Comparison of ENCODE assay signal across 5 worm cellular contexts in the genomic region with DNA sequence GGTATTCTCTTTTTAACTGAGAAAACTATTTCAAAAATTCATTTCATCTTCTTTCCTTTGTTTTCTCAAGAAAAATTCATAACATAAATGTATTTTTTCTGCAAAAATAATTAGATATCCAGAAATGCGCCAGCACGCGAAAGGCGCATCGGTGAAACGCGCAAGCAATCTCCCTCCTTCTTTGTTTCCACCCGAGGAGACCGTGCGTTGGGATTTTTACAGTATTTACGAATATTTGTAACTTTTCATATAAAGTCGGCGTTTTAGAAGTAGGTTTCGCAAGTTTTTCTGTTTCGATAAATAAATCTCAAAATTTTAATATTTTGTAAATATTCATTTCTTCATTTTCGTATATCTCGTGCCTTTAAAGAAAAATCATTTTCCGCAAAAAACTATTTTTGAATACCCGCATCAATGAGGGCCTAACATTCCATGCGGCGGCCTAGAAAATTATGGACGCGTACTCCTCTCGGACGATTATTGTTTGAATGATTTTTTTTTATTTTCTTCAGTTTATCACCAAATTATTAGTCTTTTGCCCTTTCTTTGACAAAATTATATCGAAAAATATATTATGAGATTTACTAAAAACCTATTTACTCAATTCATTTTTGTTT.
A peak's percentile ranks its signal among the peaks of the same experiment; 100 is the strongest.
TF ChIP-seq lines count a peak whose summit lies in the region.

ssup-72 (plus strand) TSS at position 181 of the 617 bp plus-strand sequence.

TF ChIP-seq in whole organism, L1 larva, 84 proteins besides CTCF, POLR2A, EP300 and RAD21 (continues in another document):
- TF ChIP-seq sox-4 (tag; optimal IDR thresholded peaks at IDR 0.05; lab: Kevin White, UChicago) (peak; percentile 83), pag-3 (tag; optimal IDR thresholded peaks at IDR 0.05; lab: Kevin White, UChicago; ENCODE audit: borderline replicate concordance, insufficient read depth) (no peak), ceh-63 (GFP tag; optimal IDR thresholded peaks at IDR 0.05; lab: Kevin White, UChicago) (no peak), nhr-77 (tag; optimal IDR thresholded peaks at IDR 0.05; lab: Kevin White, UChicago) (peak; percentile 15), lin-35 (GFP tag; optimal IDR thresholded peaks at IDR 0.05; lab: Kevin White, UChicago) (peak; percentile 84 to 91), mef-2 (tag; optimal IDR thresholded peaks at IDR 0.05; lab: Kevin White, UChicago) (no peak), sup-37 (GFP tag; optimal IDR thresholded peaks at IDR 0.05; lab: Kevin White, UChicago) (peak; percentile 45), ets-5 (GFP tag; IDR thresholded peaks at IDR 0.05; lab: Robert Waterston, UW) (no peak), nhr-237 (tag; optimal IDR thresholded peaks at IDR 0.05; lab: Kevin White, UChicago) (no peak), F16B12.6 (tag; optimal IDR thresholded peaks at IDR 0.05; lab: Kevin White, UChicago) (no peak), fkh-4 (tag; optimal IDR thresholded peaks at IDR 0.05; lab: Kevin White, UChicago; ENCODE audit: borderline replicate concordance) (peak; percentile 86), unc-130 (tag; optimal IDR thresholded peaks at IDR 0.05; lab: Kevin White, UChicago) (peak; percentile 76), C16A3.4 (tag; optimal IDR thresholded peaks at IDR 0.05; lab: Kevin White, UChicago) (peak; percentile 62), ceh-8 (GFP tag; optimal IDR thresholded peaks at IDR 0.05; lab: Kevin White, UChicago) (no peak), elt-2 (tag; optimal IDR thresholded peaks at IDR 0.05; lab: Kevin White, UChicago) (peak; percentile 35), zag-1 (tag; optimal IDR thresholded peaks at IDR 0.05; lab: Kevin White, UChicago) (no peak)

TF ChIP-seq in whole organism, L3 larva, 47 proteins besides CTCF, POLR2A, EP300 and RAD21:
- TF ChIP-seq lin-15B (tag; optimal IDR thresholded peaks at IDR 0.05; lab: Kevin White, UChicago) (peak; percentile 71), unc-39 (tag; optimal IDR thresholded peaks at IDR 0.05; lab: Kevin White, UChicago) (no peak), nhr-67 (tag; optimal IDR thresholded peaks at IDR 0.05; lab: Kevin White, UChicago) (no peak), nhr-43 (tag; optimal IDR thresholded peaks at IDR 0.05; lab: Kevin White, UChicago; ENCODE audit: poor library complexity, severe bottlenecking) (peak; percentile 90), tbx-2 (tag; optimal IDR thresholded peaks at IDR 0.05; lab: Kevin White, UChicago) (peak; percentile 23), lsy-12 (tag; optimal IDR thresholded peaks at IDR 0.05; lab: Kevin White, UChicago) (peak; percentile 30), snpc-4 (tag; optimal IDR thresholded peaks at IDR 0.05; lab: Kevin White, UChicago) (peak; percentile 63), nhr-11 (tag; optimal IDR thresholded peaks at IDR 0.05; lab: Kevin White, UChicago) (no peak), nhr-25 (tag; optimal IDR thresholded peaks at IDR 0.05; lab: Kevin White, UChicago) (peak; percentile 7), ceh-82 (tag; optimal IDR thresholded peaks at IDR 0.05; lab: Kevin White, UChicago) (no peak), egl-5 (tag; optimal IDR thresholded peaks at IDR 0.05; lab: Kevin White, UChicago) (peak; percentile 1), nhr-23 (tag; optimal IDR thresholded peaks at IDR 0.05; lab: Kevin White, UChicago) (peak; percentile 65), nfya-1 (tag; optimal IDR thresholded peaks at IDR 0.05; lab: Kevin White, UChicago; ENCODE audit: insufficient read depth) (peak; percentile 68), fkh-2 (tag; optimal IDR thresholded peaks at IDR 0.05; lab: Kevin White, UChicago) (no peak), elt-2 (tag; optimal IDR thresholded peaks at IDR 0.05; lab: Kevin White, UChicago) (peak; percentile 15), pha-4 (tag; optimal IDR thresholded peaks at IDR 0.05; lab: Kevin White, UChicago) (peak; percentile 72)

TF ChIP-seq in whole organism, early embryonic, 17 proteins besides CTCF, POLR2A, EP300 and RAD21:
- TF ChIP-seq ama-1 (optimal IDR thresholded peaks at IDR 0.05; lab: Kevin White, UChicago) = no peak
- TF ChIP-seq scrt-1 (GFP tag; IDR thresholded peaks at IDR 0.05; lab: Robert Waterston, UW) = no peak
- TF ChIP-seq F13C5.2 (tag; optimal IDR thresholded peaks at IDR 0.05; lab: Kevin White, UChicago) = no peak
- TF ChIP-seq aly-1 (tag; optimal IDR thresholded peaks at IDR 0.05; lab: Kevin White, UChicago) = no peak
- TF ChIP-seq tbx-37 (GFP tag; conservative IDR thresholded peaks at IDR 0.05; lab: Robert Waterston, UW) = peak; percentile 75
- no peak for TF ChIP-seq B0310.2 (tag; optimal IDR thresholded peaks at IDR 0.05; lab: Kevin White, UChicago)
- peak; percentile 35 for TF ChIP-seq hmg-4 (GFP tag; optimal IDR thresholded peaks at IDR 0.05; lab: Kevin White, UChicago)
- TF ChIP-seq tbx-11 (GFP tag; IDR thresholded peaks at IDR 0.05; lab: Robert Waterston, UW) = no peak
- TF ChIP-seq pes-1 (GFP tag; IDR thresholded peaks at IDR 0.05; lab: Robert Waterston, UW) = no peak
- no peak for TF ChIP-seq ceh-13 (GFP tag; optimal IDR thresholded peaks at IDR 0.05; lab: Kevin White, UChicago)
- no peak for TF ChIP-seq flt-1 (GFP tag; IDR thresholded peaks at IDR 0.05; lab: Robert Waterston, UW)

TF ChIP-seq in whole organism, midembryonic, 9 proteins besides CTCF, POLR2A, EP300 and RAD21:
- TF ChIP-seq ref-1 (GFP tag; conservative IDR thresholded peaks at IDR 0.05; lab: Robert Waterston, UW) (no peak), flt-1 (GFP tag; IDR thresholded peaks at IDR 0.05; lab: Robert Waterston, UW) (no peak), ztf-23 (GFP tag; IDR thresholded peaks at IDR 0.05; lab: Robert Waterston, UW) (peak; percentile 67), ztf-29 (GFP tag; IDR thresholded peaks at IDR 0.05; lab: Robert Waterston, UW) (no peak), cog-1 (tag; optimal IDR thresholded peaks at IDR 0.05; lab: Kevin White, UChicago) (no peak), T22C8.4 (GFP tag; IDR thresholded peaks at IDR 0.05; lab: Robert Waterston, UW) (no peak), klf-2 (GFP tag; conservative IDR thresholded peaks at IDR 0.05; lab: Robert Waterston, UW) (no peak), tab-1 (GFP tag; IDR thresholded peaks at IDR 0.05; lab: Robert Waterston, UW) (no peak), med-1 (GFP tag; optimal IDR thresholded peaks at IDR 0.05; lab: Kevin White, UChicago; ENCODE audit: insufficient read depth) (peak; percentile 6)

TF ChIP-seq in whole organism, young adult, 124 proteins besides CTCF, POLR2A, EP300 and RAD21 (continues in another document):
- TF ChIP-seq F33H1.4 (GFP tag; IDR thresholded peaks at IDR 0.05; lab: Robert Waterston, UW) (no peak; the same call in 1 of the 2 replicates), lin-54 (GFP tag; optimal IDR thresholded peaks at IDR 0.05; lab: Kevin White, UChicago) (peak; percentile 78), madf-3 (GFP tag; IDR thresholded peaks at IDR 0.05; lab: Robert Waterston, UW) (0 out of 2 replicates have a peak, but pooled peaks have one; percentile 31), F57A8.1 (GFP tag; optimal IDR thresholded peaks at IDR 0.05; lab: Kevin White, UChicago) (no peak), attf-5 (GFP tag; optimal IDR thresholded peaks at IDR 0.05; lab: Kevin White, UChicago) (peak; percentile 59), chd-7 (tag; optimal IDR thresholded peaks at IDR 0.05; lab: Kevin White, UChicago) (no peak), ets-4 (GFP tag; optimal IDR thresholded peaks at IDR 0.05; lab: Kevin White, UChicago) (no peak), athp-1 (tag; optimal IDR thresholded peaks at IDR 0.05; lab: Kevin White, UChicago) (peak; percentile 22), rcor-1 (GFP tag; IDR thresholded peaks at IDR 0.05; lab: Robert Waterston, UW) (no peak), dox-1 (GFP tag; IDR thresholded peaks at IDR 0.05; lab: Robert Waterston, UW) (peak; percentile 81), ztf-28 (GFP tag; IDR thresholded peaks at IDR 0.05; lab: Robert Waterston, UW) (no peak), tlf-1 (GFP tag; optimal IDR thresholded peaks at IDR 0.05; lab: Kevin White, UChicago) (peak; percentile 8), ZK185.1 (tag; optimal IDR thresholded peaks at IDR 0.05; lab: Kevin White, UChicago; ENCODE audit: poor library complexity, severe bottlenecking) (peak; percentile 72), nfyb-1 (GFP tag; IDR thresholded peaks at IDR 0.05; lab: Robert Waterston, UW) (peak; percentile 35; the same call in 1 of the 2 replicates), hmg-1.2 (GFP tag; IDR thresholded peaks at IDR 0.05; lab: Robert Waterston, UW) (peak; percentile 24; the same call in 1 of the 2 replicates), efl-1 (GFP tag; optimal IDR thresholded peaks at IDR 0.05; lab: Kevin White, UChicago) (peak; percentile 48), ceh-100 (GFP tag; IDR thresholded peaks at IDR 0.05; lab: Robert Waterston, UW) (0 out of 2 replicates have a peak, but pooled peaks have one; percentile 16), pbrm-1 (GFP tag; IDR thresholded peaks at IDR 0.05; lab: Robert Waterston, UW) (peak; percentile 50; the same call in 1 of the 2 replicates), F49E8.2 (tag; optimal IDR thresholded peaks at IDR 0.05; lab: Kevin White, UChicago; ENCODE audit: insufficient read depth) (no peak), ceh-58 (GFP tag; IDR thresholded peaks at IDR 0.05; lab: Robert Waterston, UW) (no peak), let-607 (tag; optimal IDR thresholded peaks at IDR 0.05; lab: Kevin White, UChicago) (peak in 1 of 2 experiments; percentile 58), madf-8 (GFP tag; conservative IDR thresholded peaks at IDR 0.05; lab: Robert Waterston, UW) (peak; percentile 50), lsl-1 (GFP tag; optimal IDR thresholded peaks at IDR 0.05; lab: Kevin White, UChicago) (peak; percentile 60), snpc-1.3 (tag; optimal IDR thresholded peaks at IDR 0.05; lab: Kevin White, UChicago; ENCODE audit: insufficient read depth) (no peak), mcd-1 (GFP tag; IDR thresholded peaks at IDR 0.05; lab: Robert Waterston, UW) (peak; percentile 62; the same call in 1 of the 2 replicates), Y79H2A.3 (GFP tag; conservative IDR thresholded peaks at IDR 0.05; lab: Robert Waterston, UW) (no peak), die-1 (tag; optimal IDR thresholded peaks at IDR 0.05; lab: Kevin White, UChicago) (no peak), nhr-80 (tag; optimal IDR thresholded peaks at IDR 0.05; lab: Kevin White, UChicago) (no peak), nfya-1 (tag; optimal IDR thresholded peaks at IDR 0.05; lab: Kevin White, UChicago; ENCODE audit: borderline replicate concordance, insufficient read depth) (no peak), him-1 (tag; optimal IDR thresholded peaks at IDR 0.05; lab: Kevin White, UChicago) (peak; percentile 9), ztf-25 (GFP tag; IDR thresholded peaks at IDR 0.05; lab: Robert Waterston, UW) (0 out of 2 replicates have a peak, but pooled peaks have one; percentile 6), lin-35 (GFP tag; optimal IDR thresholded peaks at IDR 0.05; lab: Kevin White, UChicago) (no peak), snpc-1.1 (tag; optimal IDR thresholded peaks at IDR 0.05; lab: Kevin White, UChicago; ENCODE audit: insufficient read depth) (no peak), ceh-27 (GFP tag; optimal IDR thresholded peaks at IDR 0.05; lab: Kevin White, UChicago) (peak; percentile 55), lin-40 (tag; optimal IDR thresholded peaks at IDR 0.05; lab: Kevin White, UChicago) (peak; percentile 59)

Comparison
In these comparisons a context has a peak if more than half of its experiments do, and no peak if none do; other contexts are left out.
1. Of the 8 proteins assayed by ChIP-seq in both whole organism, young adult and whole organism, L1 larva: peak only in whole organism, young adult: none; only in whole organism, L1 larva: lin-35 and nhr-90; in both: dpl-1, efl-1 and unc-130; in neither: 2; mixed calls (peak in some experiments, not most) for 1.